Worm (Caenorhabditis elegans): ENCODE data around the gene C09F9.1.

DNA sequence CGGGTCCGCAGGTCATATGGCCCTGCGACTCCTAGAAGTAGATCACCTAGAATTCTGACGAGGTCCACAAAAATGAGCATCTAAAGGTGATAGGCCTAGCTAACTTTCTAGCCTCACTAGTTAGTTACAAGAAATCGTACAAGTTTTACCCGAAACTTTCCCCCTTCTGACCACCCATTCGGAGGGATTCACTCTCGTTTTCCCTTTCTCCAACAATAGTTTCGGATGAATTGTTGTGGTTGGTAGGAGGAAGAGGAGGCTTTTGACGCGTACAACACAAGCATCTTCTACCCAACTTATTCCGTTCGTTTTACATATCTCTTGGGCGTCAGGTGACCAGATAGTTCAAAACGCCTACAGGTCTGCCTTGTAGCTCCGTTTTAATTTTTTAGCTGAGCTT is 3.4 kb downstream of the C09F9.1 start:
- TF ChIP-seq F16B12.6 (tag; optimal IDR thresholded peaks at IDR 0.05) (no peak), lin-39 (tag; optimal IDR thresholded peaks at IDR 0.05) (no peak), elt-3 (tag; optimal IDR thresholded peaks at IDR 0.05) (no peak), ceh-82 (tag; optimal IDR thresholded peaks at IDR 0.05) (no peak), ces-1 (GFP tag; optimal IDR thresholded peaks at IDR 0.05) (no peak), nhr-47 (tag; optimal IDR thresholded peaks at IDR 0.05) (no peak), mab-9 (GFP tag; IDR thresholded peaks at IDR 0.05) (no peak)
